Worm (Caenorhabditis elegans): ENCODE data around the gene F28H6.7.

Gene F28H6.7

DNA sequence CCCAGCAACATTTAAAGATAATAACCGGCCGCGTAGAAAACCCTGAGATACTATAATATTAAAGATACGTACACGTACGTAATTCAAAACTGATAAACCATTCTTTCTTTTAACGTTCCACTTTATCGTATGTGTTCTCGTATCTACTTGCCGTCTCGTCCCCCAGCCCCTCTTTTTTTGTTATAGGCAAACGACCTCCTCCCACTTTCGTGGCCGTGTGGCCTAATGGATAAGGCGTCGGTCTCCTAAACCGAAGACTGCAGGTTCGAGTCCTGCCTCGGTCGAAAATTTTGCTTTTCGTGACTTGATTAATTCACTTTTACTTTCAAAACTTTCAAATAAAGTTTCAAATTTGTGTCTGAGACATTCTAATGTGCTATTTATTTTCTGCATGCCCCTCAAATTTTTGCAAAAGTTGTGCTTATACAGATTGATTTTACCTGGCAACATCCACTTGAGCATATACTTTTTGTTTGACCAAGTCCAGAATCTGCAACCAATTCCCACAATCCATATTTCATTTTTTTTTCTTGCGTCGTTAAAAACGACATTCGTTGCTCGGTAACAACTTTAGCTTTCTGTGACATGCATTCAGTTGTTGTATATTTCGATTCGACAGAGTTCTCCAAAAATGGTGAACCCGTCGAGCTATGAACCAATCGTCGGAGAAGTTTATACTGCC, at the start of gene F28H6.7:
F28H6.7 (plus strand) TSS at position 632 of the 682 bp plus-strand sequence.
- TF ChIP-seq dao-5 (tag; optimal IDR thresholded peaks at IDR 0.05), result peak; percentile 17
- TF ChIP-seq W03F9.2 (tag; optimal IDR thresholded peaks at IDR 0.05), result no peak

DNA sequence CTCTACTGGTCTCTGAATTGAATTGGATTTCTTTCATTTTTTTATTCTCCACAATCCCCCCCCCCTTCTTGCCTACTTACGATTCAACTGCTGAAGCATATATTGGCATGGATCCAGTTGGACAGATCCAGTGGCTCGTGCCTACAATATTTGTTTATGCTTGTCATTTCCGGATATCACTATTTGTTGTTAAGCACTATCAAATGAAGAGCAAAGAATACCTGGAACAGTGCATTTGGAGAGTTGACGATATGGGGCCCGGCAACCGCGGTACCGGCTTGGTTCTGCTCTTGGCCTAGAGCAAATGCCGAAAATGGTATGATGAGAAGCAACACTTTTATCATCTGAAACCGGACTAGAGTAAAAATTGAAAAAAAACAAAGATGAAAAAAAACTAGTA, 48.3 kb upstream of the F28H6.7 start, which contains the start of gene lgc-21:
lgc-21 (minus strand) TSS at position 344 of the 400 bp plus-strand sequence.
- no peak for TF ChIP-seq dao-5 (tag; optimal IDR thresholded peaks at IDR 0.05)
- no peak for TF ChIP-seq W03F9.2 (tag; optimal IDR thresholded peaks at IDR 0.05)
- TF ChIP-seq him-1 (tag; optimal IDR thresholded peaks at IDR 0.05), result no peak

- no peak for TF ChIP-seq W03F9.2 (tag; optimal IDR thresholded peaks at IDR 0.05)
- no peak for TF ChIP-seq him-1 (tag; optimal IDR thresholded peaks at IDR 0.05)
- no peak for TF ChIP-seq dao-5 (tag; optimal IDR thresholded peaks at IDR 0.05)
Observed at ce11 chrX:14069528-14069927, 46.4 kb upstream of the F28H6.7 start.

ce11 chrX:14070950-14071349, 45.0 kb upstream of the F28H6.7 start, which contains the start of gene C33G3.4:
TSS of gene C33G3.4 (plus strand) at chrX:14071162.
- TF ChIP-seq dao-5 (tag; optimal IDR thresholded peaks at IDR 0.05) (no peak), W03F9.2 (tag; optimal IDR thresholded peaks at IDR 0.05) (peak; percentile 18)

- no peak for TF ChIP-seq W03F9.2 (tag; optimal IDR thresholded peaks at IDR 0.05)
- TF ChIP-seq him-1 (tag; optimal IDR thresholded peaks at IDR 0.05), result no peak
- no peak for TF ChIP-seq dao-5 (tag; optimal IDR thresholded peaks at IDR 0.05)
Observed at ce11 chrX:14078574-14078973, 37.3 kb upstream of the F28H6.7 start, which contains the start of gene C33G3.5. TSS of gene C33G3.5 (minus strand) at chrX:14078674.

DNA sequence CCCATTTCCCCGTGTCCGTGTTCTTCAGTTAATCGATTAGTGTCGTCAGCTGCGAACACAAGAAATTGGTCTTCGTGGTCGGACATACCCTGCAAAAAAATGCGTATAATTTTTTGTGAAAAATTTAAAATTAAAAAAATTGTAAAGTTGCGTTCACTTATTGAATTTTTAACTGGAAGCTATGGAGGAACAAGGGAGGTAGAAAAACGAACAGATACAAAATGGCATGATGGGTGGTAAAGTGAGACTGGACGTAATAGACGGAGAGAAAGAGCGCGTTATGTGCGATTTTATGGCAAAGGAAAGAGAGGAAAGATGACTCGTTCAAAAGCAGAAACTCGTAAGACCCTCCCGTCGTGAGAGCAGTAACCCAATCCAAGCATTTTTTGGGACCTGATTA, 31.7 kb upstream of the F28H6.7 start, which contains the start of gene C33G3.6:
C33G3.6 (minus strand) TSS at position 101 of the 400 bp plus-strand sequence.
- TF ChIP-seq him-1 (tag; optimal IDR thresholded peaks at IDR 0.05) (no peak), W03F9.2 (tag; optimal IDR thresholded peaks at IDR 0.05) (no peak), dao-5 (tag; optimal IDR thresholded peaks at IDR 0.05) (no peak)

ce11 chrX:14085208-14085607, 30.7 kb upstream of the F28H6.7 start, which contains the start of gene F16B12.1:
TSS of gene F16B12.1 (plus strand) at chrX:14085508.
- TF ChIP-seq W03F9.2 (tag; optimal IDR thresholded peaks at IDR 0.05) (no peak), dao-5 (tag; optimal IDR thresholded peaks at IDR 0.05) (no peak), him-1 (tag; optimal IDR thresholded peaks at IDR 0.05) (no peak)

ce11 chrX:14090089-14090488, 25.8 kb upstream of the F28H6.7 start, which contains the start of gene dsl-4:
TSS of gene dsl-4 (plus strand) at chrX:14090389.
- TF ChIP-seq W03F9.2 (tag; optimal IDR thresholded peaks at IDR 0.05) (no peak), dao-5 (tag; optimal IDR thresholded peaks at IDR 0.05) (no peak), him-1 (tag; optimal IDR thresholded peaks at IDR 0.05) (no peak)

DNA sequence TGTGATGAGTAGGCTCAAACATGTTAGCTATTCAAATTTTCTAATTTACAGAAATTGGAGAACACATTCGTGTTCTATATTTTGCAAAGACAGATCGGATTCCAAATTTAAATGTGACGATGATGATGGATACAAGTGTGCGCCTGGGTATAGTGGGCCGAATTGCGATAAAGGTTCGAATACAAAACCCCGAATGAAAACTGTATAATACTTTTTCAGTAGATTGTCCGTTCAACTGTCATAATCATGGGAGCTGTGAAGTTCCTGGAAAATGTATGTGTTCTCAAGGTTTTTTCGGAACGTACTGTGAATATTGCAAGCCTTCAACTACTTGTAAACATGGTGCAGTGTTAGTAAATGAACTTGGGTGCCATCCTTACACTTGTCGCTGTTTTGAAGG, 24.9 kb upstream of the F28H6.7 start:
- TF ChIP-seq dao-5 (tag; optimal IDR thresholded peaks at IDR 0.05) (no peak), W03F9.2 (tag; optimal IDR thresholded peaks at IDR 0.05) (no peak), him-1 (tag; optimal IDR thresholded peaks at IDR 0.05) (no peak)

- TF ChIP-seq him-1 (tag; optimal IDR thresholded peaks at IDR 0.05), result no peak
- TF ChIP-seq dao-5 (tag; optimal IDR thresholded peaks at IDR 0.05), result no peak
- TF ChIP-seq W03F9.2 (tag; optimal IDR thresholded peaks at IDR 0.05), result no peak
Observed at ce11 chrX:14098618-14099118, 17.2 kb upstream of the F28H6.7 start, which contains the start of gene F16B12.4. TSS of gene F16B12.4 (minus strand) at chrX:14098668.

ce11 chrX:14101986-14102385, 13.9 kb upstream of the F28H6.7 start, which contains the start of gene F16B12.6:
TSS of gene F16B12.6 (plus strand) at chrX:14102316.
- TF ChIP-seq him-1 (tag; optimal IDR thresholded peaks at IDR 0.05) (peak; percentile 32), dao-5 (tag; optimal IDR thresholded peaks at IDR 0.05) (no peak), W03F9.2 (tag; optimal IDR thresholded peaks at IDR 0.05) (no peak)

ce11 chrX:14102474-14102873, 13.4 kb upstream of the F28H6.7 start:
- TF ChIP-seq dao-5 (tag; optimal IDR thresholded peaks at IDR 0.05) (no peak), him-1 (tag; optimal IDR thresholded peaks at IDR 0.05) (no peak), W03F9.2 (tag; optimal IDR thresholded peaks at IDR 0.05) (no peak)

ce11 chrX:14108245-14108644, 7.7 kb upstream of the F28H6.7 start, which contains the start of gene F16B12.7:
TSS of gene F16B12.7 (plus strand) at chrX:14108545.
- TF ChIP-seq dao-5 (tag; optimal IDR thresholded peaks at IDR 0.05) (no peak), W03F9.2 (tag; optimal IDR thresholded peaks at IDR 0.05) (no peak), him-1 (tag; optimal IDR thresholded peaks at IDR 0.05) (no peak)

DNA sequence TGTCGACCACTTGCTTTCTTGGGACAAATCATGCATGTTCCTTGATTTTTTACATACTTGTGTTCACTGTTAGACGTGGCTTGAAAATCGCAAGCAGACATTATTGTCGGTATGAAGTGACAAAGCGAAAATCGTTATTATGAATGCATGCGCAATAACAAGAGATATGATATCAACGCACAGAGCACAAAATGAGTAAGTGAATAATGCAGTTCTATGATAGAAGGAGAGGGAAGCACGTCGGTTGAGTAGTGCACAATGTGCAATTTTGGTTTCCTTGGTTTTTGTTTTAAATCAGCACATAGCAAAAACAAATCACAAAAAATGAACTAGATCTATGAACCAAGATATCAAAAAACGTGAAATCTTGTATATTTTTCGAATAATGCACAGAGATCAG, 2.6 kb upstream of the F28H6.7 start, which contains the start of gene nhr-281:
nhr-281 (minus strand) TSS at position 101 of the 400 bp plus-strand sequence.
- TF ChIP-seq dao-5 (tag; optimal IDR thresholded peaks at IDR 0.05) (no peak), him-1 (tag; optimal IDR thresholded peaks at IDR 0.05) (no peak), W03F9.2 (tag; optimal IDR thresholded peaks at IDR 0.05) (no peak)
